Worm (Caenorhabditis elegans) whole organism, midembryonic: ENCODE measurements around the gene F42H10.2.

Source experiments
- T22C8.4 ChIP-seq: fragments of 200-800 bp; sonication (Bioruptor generic); IDR thresholded peaks from 2 replicates; pipeline ENCODE4 v1.3.6; 2022; ENCODE audit warnings: missing genetic modification characterization, missing compliant biosample characterization
- cog-1 ChIP-seq: sonication (generic microtip); optimal IDR thresholded peaks from 2 replicates; lab custom pipeline; 2016; ENCODE audit warnings: missing genetic modification characterization, missing compliant biosample characterization
- flt-1 ChIP-seq: fragments of 200-800 bp; sonication (Bioruptor generic); IDR thresholded peaks from 2 replicates; pipeline ENCODE4 v1.3.6; 2022; ENCODE audit warnings: missing genetic modification characterization, missing compliant biosample characterization
- klf-2 ChIP-seq: fragments of 200-800 bp; sonication (Bioruptor generic); conservative IDR thresholded peaks from 2 replicates; pipeline ENCODE4 v1.3.6; 2022; ENCODE audit warnings: missing genetic modification reagents, missing genetic modification characterization, missing compliant biosample characterization
- med-1 ChIP-seq: sonication (generic microtip); optimal IDR thresholded peaks from 2 replicates; lab custom pipeline; 2017; ENCODE audit warnings: missing genetic modification characterization, mild to moderate bottlenecking, missing compliant biosample characterization, antibody characterized with exemption, missing genetic modification reagents; ENCODE audit not compliant: insufficient read depth
- ref-1 ChIP-seq: fragments of 200-800 bp; sonication (Bioruptor generic); conservative IDR thresholded peaks from 2 replicates; pipeline ENCODE4 v1.3.6; 2022; ENCODE audit warnings: missing genetic modification reagents, missing genetic modification characterization, missing compliant biosample characterization
- tab-1 ChIP-seq: fragments of 200-800 bp; sonication (Bioruptor generic); IDR thresholded peaks from 2 replicates; pipeline ENCODE4 v1.3.6; 2022; ENCODE audit warnings: missing genetic modification characterization, missing compliant biosample characterization
- ztf-23 ChIP-seq: fragments of 200-800 bp; sonication (Bioruptor generic); IDR thresholded peaks from 2 replicates; pipeline ENCODE4 v1.3.6; 2022; ENCODE audit warnings: missing genetic modification reagents, missing genetic modification characterization, missing compliant biosample characterization
- ztf-29 ChIP-seq: fragments of 200-800 bp; sonication (Bioruptor generic); IDR thresholded peaks from 2 replicates; pipeline ENCODE4 v1.3.6; 2022; ENCODE audit warnings: missing genetic modification reagents, missing genetic modification characterization, missing compliant biosample characterization

The F42H10.2 gene

ce11 chrIII:8490254-8490653, at the start of gene F42H10.2, which contains the start of gene ess-2:
Gene F42H10.2, plus strand, starts transcription at chrIII:8490620.
Gene ess-2, minus strand, starts transcription at chrIII:8490352.
- TF ChIP-seq ref-1 (no peak), klf-2 (GFP tag; lab: Robert Waterston, UW) (no peak), ztf-23 (no peak), flt-1 (GFP tag; lab: Robert Waterston, UW) (no peak), tab-1 (no peak), med-1 (GFP tag; lab: Kevin White, UChicago) (no peak), cog-1 (no peak), T22C8.4 (GFP tag; lab: Robert Waterston, UW) (no peak), ztf-29 (GFP tag; lab: Robert Waterston, UW) (no peak)

- no peak for TF ChIP-seq T22C8.4 (GFP tag; lab: Robert Waterston, UW)
- no peak for TF ChIP-seq ztf-29 (GFP tag; lab: Robert Waterston, UW)
- TF ChIP-seq ztf-23 = no peak
- TF ChIP-seq flt-1 (GFP tag; lab: Robert Waterston, UW) = 0 out of 2 replicates have a peak, but pooled peaks have one; percentile 23
- TF ChIP-seq tab-1 = no peak
- TF ChIP-seq klf-2 (GFP tag; lab: Robert Waterston, UW) = no peak
- no peak for TF ChIP-seq med-1 (GFP tag; lab: Kevin White, UChicago)
- no peak for TF ChIP-seq ref-1
- no peak for TF ChIP-seq cog-1
Observed at ce11 chrIII:8443557-8444131, 46.8 kb upstream of the F42H10.2 start, which contains the start of gene ufbp-1. Gene ufbp-1, minus strand, starts transcription at chrIII:8443607.

ce11 chrIII:8444433-8445090, 45.9 kb upstream of the F42H10.2 start:
- TF ChIP-seq ztf-23 (no peak), tab-1 (no peak), flt-1 (GFP tag; lab: Robert Waterston, UW) (no peak)

ce11 chrIII:8446061-8446460, 44.4 kb upstream of the F42H10.2 start:
- TF ChIP-seq med-1 (GFP tag; lab: Kevin White, UChicago) = no peak
- TF ChIP-seq flt-1 (GFP tag; lab: Robert Waterston, UW) = no peak
- TF ChIP-seq tab-1 = no peak
- no peak for TF ChIP-seq cog-1
- no peak for TF ChIP-seq klf-2 (GFP tag; lab: Robert Waterston, UW)
- TF ChIP-seq ref-1 = no peak
- no peak for TF ChIP-seq T22C8.4 (GFP tag; lab: Robert Waterston, UW)
- no peak for TF ChIP-seq ztf-23
- no peak for TF ChIP-seq ztf-29 (GFP tag; lab: Robert Waterston, UW)

ce11 chrIII:8446534-8446933, 43.9 kb upstream of the F42H10.2 start, which contains the start of gene hsp-110:
Gene hsp-110, minus strand, starts transcription at chrIII:8446909.
- TF ChIP-seq flt-1 (GFP tag; lab: Robert Waterston, UW) = no peak
- no peak for TF ChIP-seq ref-1
- no peak for TF ChIP-seq ztf-29 (GFP tag; lab: Robert Waterston, UW)
- no peak for TF ChIP-seq klf-2 (GFP tag; lab: Robert Waterston, UW)
- TF ChIP-seq T22C8.4 (GFP tag; lab: Robert Waterston, UW) = no peak
- no peak for TF ChIP-seq med-1 (GFP tag; lab: Kevin White, UChicago)
- no peak for TF ChIP-seq tab-1
- TF ChIP-seq ztf-23 = no peak

- TF ChIP-seq klf-2 (GFP tag; lab: Robert Waterston, UW) = no peak
- peak; percentile 90 for TF ChIP-seq cog-1
- peak; percentile 78 for TF ChIP-seq ztf-23
- TF ChIP-seq flt-1 (GFP tag; lab: Robert Waterston, UW) = peak; percentile 79
Observed at ce11 chrIII:8446940-8447403, 43.4 kb upstream of the F42H10.2 start, which contains the start of gene rpn-3. Gene rpn-3, plus strand, starts transcription at chrIII:8447353.

ce11 chrIII:8449160-8449807, 41.1 kb upstream of the F42H10.2 start, which contains the start of gene mrpl-32:
Gene mrpl-32, plus strand, starts transcription at chrIII:8449757.
- TF ChIP-seq med-1 (GFP tag; lab: Kevin White, UChicago) = no peak
- TF ChIP-seq ztf-29 (GFP tag; lab: Robert Waterston, UW) = no peak
- TF ChIP-seq flt-1 (GFP tag; lab: Robert Waterston, UW) = no peak
- no peak for TF ChIP-seq ref-1
- no peak for TF ChIP-seq klf-2 (GFP tag; lab: Robert Waterston, UW)

ce11 chrIII:8450494-8450893, 39.9 kb upstream of the F42H10.2 start:
- no peak for TF ChIP-seq ref-1
- TF ChIP-seq med-1 (GFP tag; lab: Kevin White, UChicago) = no peak
- TF ChIP-seq ztf-29 (GFP tag; lab: Robert Waterston, UW) = no peak
- TF ChIP-seq ztf-23 = no peak

- TF ChIP-seq ztf-23 (no peak), T22C8.4 (GFP tag; lab: Robert Waterston, UW) (no peak)
Observed at ce11 chrIII:8451181-8451580, 39.2 kb upstream of the F42H10.2 start.

- TF ChIP-seq med-1 (GFP tag; lab: Kevin White, UChicago) (no peak), tab-1 (no peak), ztf-23 (no peak), cog-1 (no peak), ztf-29 (GFP tag; lab: Robert Waterston, UW) (no peak), klf-2 (GFP tag; lab: Robert Waterston, UW) (no peak), flt-1 (GFP tag; lab: Robert Waterston, UW) (no peak), T22C8.4 (GFP tag; lab: Robert Waterston, UW) (no peak), ref-1 (no peak)
Observed at ce11 chrIII:8457605-8458004, 32.8 kb upstream of the F42H10.2 start.
